Worm (Caenorhabditis elegans) whole organism, L2 larva: ENCODE measurements around the gene nep-15.

ENCODE experiments used
- ceh-82 ChIP-seq: fragments of 150-350 bp; optimal IDR thresholded peaks from 2 replicates; lab custom pipeline; 2014; ENCODE audit warnings: missing biosample characterization, missing genetic modification characterization
- lin-39 ChIP-seq: fragments of 150-350 bp; optimal IDR thresholded peaks from 2 replicates; lab custom pipeline; 2014; ENCODE audit warnings: missing biosample characterization, missing genetic modification reagents, missing genetic modification characterization
- sem-4 ChIP-seq: fragments of 150-350 bp; optimal IDR thresholded peaks from 2 replicates; lab custom pipeline; 2014; ENCODE audit warnings: missing biosample characterization, missing genetic modification reagents, missing genetic modification characterization
- unc-62 ChIP-seq: fragments of 150-350 bp; optimal IDR thresholded peaks from 2 replicates; lab custom pipeline; 2014; ENCODE audit warnings: missing biosample characterization, missing genetic modification reagents, missing genetic modification characterization
- zag-1 ChIP-seq: fragments of 150-350 bp; optimal IDR thresholded peaks from 2 replicates; lab custom pipeline; 2014; ENCODE audit warnings: missing biosample characterization, missing genetic modification characterization
- ztf-11 ChIP-seq: sonication (generic microtip); optimal IDR thresholded peaks from 2 replicates; lab custom pipeline; 2017; ENCODE audit warnings: missing biosample characterization, missing genetic modification characterization
- ztf-4 ChIP-seq: fragments of 150-350 bp; optimal IDR thresholded peaks from 2 replicates; lab custom pipeline; 2014; ENCODE audit warnings: missing biosample characterization, missing genetic modification characterization

Gene nep-15

ce11 chrX:8423199-8423598 is 51.2 kb downstream of the nep-15 start:
- TF ChIP-seq sem-4 (tag; lab: Kevin White, UChicago) (no peak), ztf-11 (tag; lab: Kevin White, UChicago) (no peak), lin-39 (tag; lab: Kevin White, UChicago) (no peak), unc-62 (GFP tag; lab: Kevin White, UChicago) (no peak)

ce11 chrX:8423633-8424032 is 51.6 kb downstream of the nep-15 start, which contains the start of gene tth-1:
Gene tth-1 (minus strand): TSS chrX:8423733.
- TF ChIP-seq ceh-82 (tag; lab: Kevin White, UChicago) (no peak), zag-1 (tag; lab: Kevin White, UChicago) (no peak), ztf-4 (no peak)
